Fruit fly (Drosophila melanogaster) whole organism, embryonic: Measurements from ENCODE around the gene CG14013.

ENCODE experiments used
- MBD-R2 ChIP-seq: fragments of 200-800 bp; sonication (Bioruptor generic); IDR thresholded peaks from 2 replicates; pipeline ENCODE4 v1.3.6; 2022; ENCODE audit warnings: missing biosample characterization, missing genetic modification characterization
- Mrtf ChIP-seq: fragments of 200-800 bp; sonication (Bioruptor generic); IDR thresholded peaks from 3 replicates; pipeline ENCODE4 v1.3.6; 2022; ENCODE audit warnings: missing biosample characterization, missing genetic modification characterization
- grau ChIP-seq: fragments of 200-800 bp; optimal IDR thresholded peaks from 3 replicates; lab custom pipeline; 2019; ENCODE audit warnings: missing biosample characterization, mild to moderate bottlenecking, missing genetic modification characterization, moderate library complexity

- TF ChIP-seq Mrtf (GFP tag; lab: Robert Waterston, UW) = no peak
- no peak for TF ChIP-seq MBD-R2 (GFP tag; lab: Robert Waterston, UW)
- TF ChIP-seq grau (tag; lab: Kevin White, UChicago) = no peak
Observed at dm6 chr2L:5567103-5567502, 13.5 kb upstream of the CG14013 start.
